Fruit fly (Drosophila melanogaster) whole organism, embryonic: Measurements from ENCODE around the gene CG6000.

Experiments used
- Abd-B ChIP-seq: fragments of 200-800 bp; sonication (Bioruptor generic); optimal IDR thresholded peaks from 2 replicates; lab custom pipeline; 2018; ENCODE audit warnings: missing biosample characterization, mild to moderate bottlenecking, missing genetic modification characterization, moderate library complexity
- Antp ChIP-seq: fragments of 200-800 bp; sonication (Bioruptor generic); optimal IDR thresholded peaks from 3 replicates; lab custom pipeline; 2016; ENCODE audit warnings: missing biosample characterization, missing genetic modification characterization
- B-H2 ChIP-seq: fragments of 200-800 bp; sonication (Bioruptor generic); optimal IDR thresholded peaks from 2 replicates; lab custom pipeline; 2018; ENCODE audit warnings: missing biosample characterization, mild to moderate bottlenecking, missing genetic modification characterization
- CG15514 ChIP-seq: fragments of 200-800 bp; sonication (Bioruptor generic); optimal IDR thresholded peaks from 3 replicates; lab custom pipeline; 2017; ENCODE audit warnings: missing biosample characterization, missing genetic modification characterization, mild to moderate bottlenecking, moderate library complexity, missing genetic modification reagents
- CG15696 ChIP-seq: fragments of 200-800 bp; sonication (Bioruptor generic); optimal IDR thresholded peaks from 2 replicates; lab custom pipeline; 2019; ENCODE audit warnings: missing biosample characterization, mild to moderate bottlenecking, missing genetic modification characterization, moderate library complexity
- CG17361 ChIP-seq: fragments of 200-800 bp; sonication (Bioruptor generic); IDR thresholded peaks from 3 replicates; pipeline ENCODE4 v1.3.6; 2022; ENCODE audit warnings: missing biosample characterization, missing genetic modification characterization
- CG17385 ChIP-seq: fragments of 200-800 bp; sonication (Bioruptor generic); optimal IDR thresholded peaks from 3 replicates; lab custom pipeline; 2018; ENCODE audit warnings: missing biosample characterization, mild to moderate bottlenecking, missing genetic modification characterization
- CG3065 ChIP-seq: fragments of 200-800 bp; sonication (Bioruptor generic); optimal IDR thresholded peaks from 2 replicates; lab custom pipeline; 2016; ENCODE audit warnings: missing biosample characterization, missing genetic modification characterization
- CG3163 ChIP-seq: fragments of 200-800 bp; sonication (Bioruptor generic); optimal IDR thresholded peaks from 3 replicates; lab custom pipeline; 2016; ENCODE audit warnings: missing biosample characterization, missing genetic modification characterization
- CG32532 ChIP-seq: fragments of 200-800 bp; sonication (Bioruptor generic); IDR thresholded peaks from 2 replicates; pipeline ENCODE4 v1.3.6; 2022; ENCODE audit warnings: missing biosample characterization, missing genetic modification characterization
- CG3407 ChIP-seq: fragments of 200-800 bp; sonication (Bioruptor generic); optimal IDR thresholded peaks from 2 replicates; lab custom pipeline; 2018; ENCODE audit warnings: missing biosample characterization, mild to moderate bottlenecking, missing genetic modification characterization
- CG4730 ChIP-seq: fragments of 200-800 bp; sonication (Bioruptor generic); IDR thresholded peaks from 2 replicates; pipeline ENCODE4 v1.3.6; 2022; ENCODE audit warnings: missing biosample characterization, missing genetic modification characterization
- CG6683 ChIP-seq: fragments of 200-800 bp; sonication (Bioruptor generic); optimal IDR thresholded peaks from 2 replicates; lab custom pipeline; 2017; ENCODE audit warnings: missing biosample characterization, mild to moderate bottlenecking, missing genetic modification characterization, missing genetic modification reagents
- CG7963 ChIP-seq: fragments of 200-800 bp; sonication (Bioruptor generic); IDR thresholded peaks from 3 replicates; pipeline ENCODE4 v1.3.6; 2022; ENCODE audit warnings: missing biosample characterization, missing genetic modification characterization; ENCODE audit not compliant: partially characterized antibody
- CG8765 ChIP-seq: fragments of 200-800 bp; sonication (Bioruptor generic); IDR thresholded peaks from 2 replicates; pipeline ENCODE4 v1.3.6; 2022; ENCODE audit warnings: missing biosample characterization, missing genetic modification characterization
- CG9932 ChIP-seq: fragments of 200-800 bp; sonication (Bioruptor generic); IDR thresholded peaks from 2 replicates; pipeline ENCODE4 v1.3.6; 2022; ENCODE audit warnings: missing biosample characterization, missing genetic modification characterization
- CoRest ChIP-seq: fragments of 200-800 bp; sonication (Bioruptor generic); optimal IDR thresholded peaks from 3 replicates; lab custom pipeline; 2018; ENCODE audit warnings: missing biosample characterization, mild to moderate bottlenecking, missing genetic modification characterization, moderate library complexity
- Deaf1 ChIP-seq: fragments of 200-800 bp; optimal IDR thresholded peaks from 3 replicates; lab custom pipeline; 2019; ENCODE audit warnings: missing biosample characterization, mild to moderate bottlenecking, missing genetic modification characterization, moderate library complexity
- HHEX ChIP-seq: fragments of 200-800 bp; sonication (Bioruptor generic); optimal IDR thresholded peaks from 3 replicates; lab custom pipeline; 2017; ENCODE audit warnings: missing biosample characterization, mild to moderate bottlenecking, missing genetic modification characterization, missing genetic modification reagents
- HmgZ ChIP-seq: fragments of 200-800 bp; sonication (Bioruptor generic); optimal IDR thresholded peaks from 2 replicates; lab custom pipeline; 2018; ENCODE audit warnings: missing biosample characterization, mild to moderate bottlenecking, missing genetic modification characterization
- Hr3 ChIP-seq: fragments of 200-800 bp; sonication (Bioruptor generic); optimal IDR thresholded peaks from 3 replicates; lab custom pipeline; 2016; ENCODE audit warnings: missing biosample characterization, missing genetic modification characterization
- Lim3 ChIP-seq: fragments of 200-800 bp; sonication (Bioruptor generic); IDR thresholded peaks from 2 replicates; pipeline ENCODE4 v1.3.6; 2022; ENCODE audit warnings: missing biosample characterization, missing genetic modification characterization
- NFAT ChIP-seq: fragments of 200-800 bp; sonication (Bioruptor generic); IDR thresholded peaks from 2 replicates; pipeline ENCODE4 v1.3.6; 2022; ENCODE audit warnings: missing biosample characterization, missing genetic modification characterization
- Neu2 ChIP-seq: fragments of 200-800 bp; sonication (Bioruptor generic); optimal IDR thresholded peaks from 3 replicates; lab custom pipeline; 2016; ENCODE audit warnings: missing biosample characterization, missing genetic modification characterization, borderline replicate concordance
- Oaz ChIP-seq: fragments of 200-800 bp; sonication (Bioruptor generic); IDR thresholded peaks from 2 replicates; pipeline ENCODE4 v1.3.6; 2022; ENCODE audit warnings: missing biosample characterization, missing genetic modification characterization
- Pdp1 ChIP-seq, 2 experiments: fragments of 200-800 bp; sonication (Bioruptor generic); optimal IDR thresholded peaks; 3 replicates each; lab custom pipeline; 2016; ENCODE audit warnings: missing biosample characterization in 2 of 2, missing genetic modification characterization in 2 of 2, mild to moderate bottlenecking in 1 of 2, moderate library complexity in 1 of 2
- Poxn ChIP-seq: fragments of 200-800 bp; sonication (Bioruptor generic); IDR thresholded peaks from 2 replicates; pipeline ENCODE4 v1.3.6; 2022; ENCODE audit warnings: missing biosample characterization, missing genetic modification characterization
- Spps ChIP-seq: fragments of 200-800 bp; sonication (Bioruptor generic); optimal IDR thresholded peaks from 2 replicates; lab custom pipeline; 2018; ENCODE audit warnings: missing biosample characterization, mild to moderate bottlenecking, missing genetic modification characterization
- ac ChIP-seq: fragments of 200-800 bp; sonication (Bioruptor generic); optimal IDR thresholded peaks from 3 replicates; lab custom pipeline; 2017; ENCODE audit warnings: missing biosample characterization, mild to moderate bottlenecking, missing genetic modification characterization
- ase ChIP-seq: fragments of 200-800 bp; sonication (Bioruptor generic); IDR thresholded peaks from 3 replicates; pipeline ENCODE4 v1.3.6; 2022; ENCODE audit warnings: missing biosample characterization, missing genetic modification characterization
- bab2 ChIP-seq: fragments of 200-800 bp; sonication (Bioruptor generic); optimal IDR thresholded peaks from 2 replicates; lab custom pipeline; 2016; ENCODE audit warnings: missing biosample characterization, missing genetic modification characterization
- br ChIP-seq: fragments of >200 bp; optimal IDR thresholded peaks from 2 replicates; lab custom pipeline; 2017
- crc ChIP-seq: fragments of 200-800 bp; sonication (Bioruptor generic); optimal IDR thresholded peaks from 2 replicates; lab custom pipeline; 2016; ENCODE audit warnings: missing biosample characterization, missing genetic modification characterization
- crp ChIP-seq, 2 experiments: fragments of 200-800 bp; sonication (Bioruptor generic); optimal IDR thresholded peaks; 2 replicates in 1 of 2; 3 replicates in 1 of 2; lab custom pipeline; 2017; ENCODE audit warnings: missing biosample characterization in 2 of 2, missing genetic modification characterization in 2 of 2, mild to moderate bottlenecking in 1 of 2, moderate library complexity in 1 of 2
- ftz-f1 ChIP-seq: fragments of 200-800 bp; sonication (Bioruptor generic); optimal IDR thresholded peaks from 2 replicates; lab custom pipeline; 2016; ENCODE audit warnings: missing biosample characterization, missing genetic modification characterization
- hth ChIP-seq: fragments of >200 bp; optimal IDR thresholded peaks from 2 replicates; lab custom pipeline; 2017; ENCODE audit warnings: inconsistent platforms
- insv ChIP-seq, 2 experiments: fragments of 200-800 bp; sonication (Bioruptor generic); optimal IDR thresholded peaks; 3 replicates each; lab custom pipeline; 2016 to 2018; ENCODE audit warnings: missing biosample characterization in 2 of 2, missing genetic modification characterization in 2 of 2
- klu ChIP-seq: fragments of 200-800 bp; sonication (Bioruptor generic); IDR thresholded peaks from 2 replicates; pipeline ENCODE4 v1.3.6; 2022; ENCODE audit warnings: missing biosample characterization, missing genetic modification characterization
- lilli ChIP-seq: fragments of 200-800 bp; sonication (Bioruptor generic); optimal IDR thresholded peaks from 3 replicates; lab custom pipeline; 2016; ENCODE audit warnings: missing biosample characterization, missing genetic modification characterization
- maf-S ChIP-seq: fragments of 200-800 bp; sonication (Bioruptor generic); optimal IDR thresholded peaks from 2 replicates; lab custom pipeline; 2016; ENCODE audit warnings: missing biosample characterization, missing genetic modification characterization
- mld ChIP-seq: fragments of 200-800 bp; sonication (Bioruptor generic); IDR thresholded peaks from 3 replicates; pipeline ENCODE4 v1.3.6; 2022; ENCODE audit warnings: missing biosample characterization, missing genetic modification characterization; ENCODE audit not compliant: partially characterized antibody
- odd ChIP-seq: fragments of 200-800 bp; sonication (Bioruptor generic); optimal IDR thresholded peaks from 2 replicates; lab custom pipeline; 2017; ENCODE audit warnings: missing biosample characterization, mild to moderate bottlenecking, missing genetic modification characterization
- p53 ChIP-seq: fragments of 200-800 bp; sonication (Bioruptor generic); optimal IDR thresholded peaks from 2 replicates; lab custom pipeline; 2016; ENCODE audit warnings: missing biosample characterization, missing genetic modification characterization
- psq ChIP-seq: fragments of 200-800 bp; sonication (Bioruptor generic); optimal IDR thresholded peaks from 2 replicates; lab custom pipeline; 2017; ENCODE audit warnings: missing biosample characterization, missing genetic modification characterization
- sc ChIP-seq, 3 experiments: fragments of >200 bp in 2 of 3; fragments of 200-800 bp in 1 of 3; sonication (Bioruptor generic) in 1 of 3; optimal IDR thresholded peaks; 2 replicates in 2 of 3; 3 replicates in 1 of 3; lab custom pipeline; 2017; ENCODE audit warnings: mild to moderate bottlenecking in 1 of 3, missing biosample characterization in 1 of 3, missing genetic modification characterization in 1 of 3, missing genetic modification reagents in 1 of 3
- so ChIP-seq: fragments of 200-800 bp; sonication (Bioruptor generic); IDR thresholded peaks from 3 replicates; pipeline ENCODE4 v1.3.6; 2022; ENCODE audit warnings: missing biosample characterization, missing genetic modification characterization
- sqz ChIP-seq: fragments of 200-800 bp; sonication (Bioruptor generic); optimal IDR thresholded peaks from 3 replicates; lab custom pipeline; 2018; ENCODE audit warnings: missing biosample characterization, mild to moderate bottlenecking, missing genetic modification characterization
- sr ChIP-seq: fragments of 200-800 bp; sonication (Bioruptor generic); IDR thresholded peaks from 3 replicates; pipeline ENCODE4 v1.3.6; 2022; ENCODE audit warnings: missing biosample characterization, missing genetic modification characterization
- tap ChIP-seq: fragments of 200-800 bp; optimal IDR thresholded peaks from 3 replicates; lab custom pipeline; 2019; ENCODE audit warnings: missing biosample characterization, mild to moderate bottlenecking, missing genetic modification characterization, moderate library complexity
- tio ChIP-seq: fragments of 200-800 bp; sonication (Bioruptor generic); optimal IDR thresholded peaks from 2 replicates; lab custom pipeline; 2017; ENCODE audit warnings: missing biosample characterization, missing genetic modification characterization, inconsistent platforms
- trh ChIP-seq: fragments of 200-800 bp; sonication (Bioruptor generic); optimal IDR thresholded peaks from 2 replicates; lab custom pipeline; 2016; ENCODE audit warnings: missing biosample characterization, missing genetic modification characterization
- unpg ChIP-seq: fragments of 200-800 bp; sonication (Bioruptor generic); optimal IDR thresholded peaks from 3 replicates; lab custom pipeline; 2018; ENCODE audit warnings: missing biosample characterization, mild to moderate bottlenecking, missing genetic modification characterization, moderate library complexity

CG6000 gene

dm6 chr3R:24091653-24092052, 37.5 kb downstream of the CG6000 start (continued):
- no peak for TF ChIP-seq Neu2 (GFP tag; lab: Kevin White, UChicago)
- no peak for TF ChIP-seq br
- no peak for TF ChIP-seq so (GFP tag; lab: Robert Waterston, UW)
- TF ChIP-seq sc (optimal IDR thresholded peaks at IDR 0.05; lab: Kevin White, UChicago) = no peak
- TF ChIP-seq sc (GFP tag; optimal IDR thresholded peaks at IDR 0.05; lab: Kevin White, UChicago) = no peak
- peak; percentile 41 for TF ChIP-seq CG15514 (GFP tag; lab: Kevin White, UChicago)
- TF ChIP-seq CG15696 = no peak
- TF ChIP-seq bab2 (GFP tag; lab: Kevin White, UChicago) = no peak
- TF ChIP-seq CG32532 = peak; percentile 30; the same call in 1 of the 2 replicates
- no peak for TF ChIP-seq CG3163 (GFP tag; lab: Kevin White, UChicago)
- no peak for TF ChIP-seq CG4730 (GFP tag; lab: Robert Waterston, UW)
- TF ChIP-seq tap = no peak
- no peak for TF ChIP-seq Abd-B
- TF ChIP-seq CoRest = no peak
- no peak for TF ChIP-seq Deaf1 (tag; lab: Kevin White, UChicago)
- TF ChIP-seq crp (GFP tag; optimal IDR thresholded peaks at IDR 0.05; lab: Kevin White, UChicago) = no peak
- TF ChIP-seq ftz-f1 (GFP tag; lab: Kevin White, UChicago) = no peak
- no peak for TF ChIP-seq psq (GFP tag; lab: Kevin White, UChicago)
- no peak for TF ChIP-seq sqz
- no peak for TF ChIP-seq CG7963 (GFP tag; lab: Robert Waterston, UW)
- no peak for TF ChIP-seq B-H2 (GFP tag; lab: Kevin White, UChicago)
- TF ChIP-seq ac (GFP tag; lab: Kevin White, UChicago) = no peak
- no peak for TF ChIP-seq CG3065 (GFP tag; lab: Kevin White, UChicago)
- no peak for TF ChIP-seq HmgZ
- 0 out of 2 replicates have a peak, but pooled peaks have one; percentile 15 for TF ChIP-seq NFAT (GFP tag; lab: Robert Waterston, UW)
- no peak for TF ChIP-seq mld (GFP tag; lab: Robert Waterston, UW)
- TF ChIP-seq maf-S (GFP tag; lab: Kevin White, UChicago) = no peak
- no peak for TF ChIP-seq CG6683 (GFP tag; lab: Kevin White, UChicago)
- no peak for TF ChIP-seq ase (GFP tag; lab: Robert Waterston, UW)
- peak in 1 of 2 experiments; percentile 2 for TF ChIP-seq Pdp1 (GFP tag; optimal IDR thresholded peaks at IDR 0.05; lab: Kevin White, UChicago)
- TF ChIP-seq insv (GFP tag; optimal IDR thresholded peaks at IDR 0.05; lab: Kevin White, UChicago) = no peak
- no peak for TF ChIP-seq Hr3
- peak; percentile 14 for TF ChIP-seq CG17385 (GFP tag; lab: Kevin White, UChicago)
- TF ChIP-seq klu = no peak
- TF ChIP-seq CG9932 (GFP tag; lab: Robert Waterston, UW) = 0 out of 2 replicates have a peak, but pooled peaks have one; percentile 16
- TF ChIP-seq sr (GFP tag; lab: Robert Waterston, UW) = no peak
- TF ChIP-seq crc (GFP tag; lab: Kevin White, UChicago) = no peak
- no peak for TF ChIP-seq CG3407 (GFP tag; lab: Kevin White, UChicago)
- no peak for TF ChIP-seq tio (GFP tag; lab: Kevin White, UChicago)
- no peak for TF ChIP-seq Lim3 (GFP tag; lab: Robert Waterston, UW)
- no peak for TF ChIP-seq trh (GFP tag; lab: Kevin White, UChicago)
- TF ChIP-seq Oaz = no peak
- TF ChIP-seq lilli (GFP tag; lab: Kevin White, UChicago) = peak; percentile 45
- no peak for TF ChIP-seq unpg (GFP tag; lab: Kevin White, UChicago)
- TF ChIP-seq Poxn = no peak
- no peak for TF ChIP-seq p53 (GFP tag; lab: Kevin White, UChicago)
- no peak for TF ChIP-seq CG17361 (GFP tag; lab: Robert Waterston, UW)
- no peak for TF ChIP-seq Antp (GFP tag; lab: Kevin White, UChicago)
- no peak for TF ChIP-seq Spps (tag; lab: Kevin White, UChicago)
- TF ChIP-seq HHEX (GFP tag; lab: Kevin White, UChicago) = peak; percentile 1
- no peak for TF ChIP-seq odd (GFP tag; lab: Kevin White, UChicago)
- TF ChIP-seq CG8765 (GFP tag; lab: Robert Waterston, UW) = no peak
- no peak for TF ChIP-seq hth (lab: Kevin White, UChicago)
